Worm (Caenorhabditis elegans): Measurements from ENCODE around the gene F01E11.3.

DNA sequence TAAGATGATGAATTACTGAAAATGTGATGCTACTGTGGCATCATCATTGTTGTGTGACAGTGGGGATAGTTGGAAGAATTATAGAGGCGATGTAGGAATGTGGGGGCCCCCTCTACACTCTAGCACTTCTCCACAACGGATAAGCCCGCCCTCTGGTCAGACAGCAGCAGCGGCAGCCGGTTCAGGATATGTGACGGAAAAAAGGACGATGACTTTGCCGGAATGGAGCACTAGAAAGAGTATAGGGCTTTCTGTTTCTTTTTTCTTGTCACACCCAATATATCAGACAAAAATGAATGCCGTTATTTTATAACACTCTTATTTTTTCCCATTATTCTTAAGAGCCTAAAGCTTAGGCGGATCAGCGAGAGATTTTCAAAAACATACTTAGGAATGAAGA, 38.3 kb downstream of the F01E11.3 start, which contains the start of gene tyra-2:
- no peak for TF ChIP-seq flt-1 (GFP tag; IDR thresholded peaks at IDR 0.05)
- TF ChIP-seq T22C8.4 (GFP tag; IDR thresholded peaks at IDR 0.05), result no peak
- TF ChIP-seq ztf-29 (GFP tag; IDR thresholded peaks at IDR 0.05), result no peak
